Fruit fly (Drosophila melanogaster) S2 (cell line): ENCODE results near the gene CG11313.

Experiments
- CG8478 ChIP-seq: fragments of >200 bp; optimal IDR thresholded peaks from 2 replicates; lab custom pipeline; 2018
- CTCF ChIP-seq, 2 experiments: fragments of >200 bp; optimal IDR thresholded peaks; 2 replicates each; lab custom pipeline; 2018

Gene CG11313

DNA sequence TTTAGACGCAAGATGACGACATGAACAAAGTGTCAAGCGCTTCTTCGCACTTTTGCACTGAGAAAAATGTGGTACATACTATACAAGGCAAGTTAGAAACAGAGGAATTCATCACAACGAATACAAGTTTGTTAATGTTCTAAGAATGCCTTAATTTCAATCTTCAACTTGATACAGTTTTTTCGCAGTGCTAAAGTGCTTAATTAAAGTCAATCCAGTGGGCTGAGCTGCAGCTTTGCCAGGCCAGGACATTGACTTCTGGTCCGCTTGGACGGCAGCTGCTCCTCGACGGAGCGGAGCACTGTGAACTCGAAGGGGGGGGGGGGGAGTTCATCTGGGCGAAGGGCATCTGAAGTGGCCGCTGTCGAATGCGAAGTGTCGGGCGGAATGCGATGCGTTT lies 25.2 kb upstream of the CG11313 start:
- no peak for TF ChIP-seq CTCF (optimal IDR thresholded peaks at IDR 0.05; lab: Kevin White, UChicago)
- TF ChIP-seq CG8478 (lab: Kevin White, UChicago), result no peak

DNA sequence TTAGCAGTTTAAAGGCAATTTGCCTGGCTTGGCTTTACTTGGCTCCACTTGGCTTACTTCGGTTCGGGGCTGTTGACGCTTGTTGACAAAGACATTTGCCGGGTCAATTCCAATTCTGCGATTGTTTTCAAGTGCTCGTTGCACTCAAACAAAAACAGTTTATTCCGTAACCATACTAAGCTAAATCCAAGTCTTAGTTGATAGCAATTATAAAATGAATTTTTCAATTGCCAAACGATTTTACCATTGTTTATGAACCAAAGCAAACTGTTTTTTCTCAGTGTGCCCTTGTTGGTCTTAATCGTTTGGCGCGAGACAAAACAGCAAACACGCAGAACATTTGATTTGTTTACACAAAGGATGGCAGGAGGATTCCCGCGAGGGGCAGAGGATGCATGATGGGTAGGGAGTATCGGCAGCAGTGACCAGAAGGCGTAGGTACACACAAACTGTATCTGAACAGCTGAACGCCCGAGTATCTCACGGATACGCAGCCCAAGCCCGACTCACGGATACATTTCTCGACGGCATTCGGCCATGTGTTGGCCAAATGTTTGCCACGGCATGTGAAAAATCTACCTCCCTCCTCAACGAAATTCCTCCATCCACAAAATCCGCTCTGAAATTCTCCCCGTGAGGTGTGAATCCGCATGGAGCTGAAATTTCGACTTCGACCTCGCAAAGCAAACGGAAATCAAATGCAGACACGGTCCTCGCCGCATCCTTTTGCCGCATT lies 23.7 kb upstream of the CG11313 start:
- TF ChIP-seq CG8478 (lab: Kevin White, UChicago) (no peak), CTCF (optimal IDR thresholded peaks at IDR 0.05; lab: Kevin White, UChicago) (no peak)

DNA sequence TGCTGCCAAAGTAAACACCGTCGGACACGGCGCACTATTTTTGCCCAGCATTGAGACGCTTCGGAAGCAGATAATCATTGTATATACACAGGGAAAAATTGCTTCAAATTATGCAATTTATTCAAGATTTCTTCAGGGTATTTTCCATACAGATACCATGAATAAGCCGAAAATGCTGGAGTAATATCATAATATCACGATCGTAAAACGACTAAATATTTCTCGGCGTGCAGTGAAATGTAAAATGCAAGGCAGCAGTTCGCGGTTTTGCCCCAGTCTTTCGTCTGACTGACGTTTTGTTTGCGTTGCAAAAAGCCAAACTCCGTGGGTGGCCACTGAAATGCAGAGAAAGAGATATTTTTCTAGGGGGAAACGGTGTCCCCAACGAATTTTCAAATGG lies 19.9 kb upstream of the CG11313 start:
- TF ChIP-seq CTCF (optimal IDR thresholded peaks at IDR 0.05; lab: Kevin White, UChicago) (no peak), CG8478 (lab: Kevin White, UChicago) (no peak)

DNA sequence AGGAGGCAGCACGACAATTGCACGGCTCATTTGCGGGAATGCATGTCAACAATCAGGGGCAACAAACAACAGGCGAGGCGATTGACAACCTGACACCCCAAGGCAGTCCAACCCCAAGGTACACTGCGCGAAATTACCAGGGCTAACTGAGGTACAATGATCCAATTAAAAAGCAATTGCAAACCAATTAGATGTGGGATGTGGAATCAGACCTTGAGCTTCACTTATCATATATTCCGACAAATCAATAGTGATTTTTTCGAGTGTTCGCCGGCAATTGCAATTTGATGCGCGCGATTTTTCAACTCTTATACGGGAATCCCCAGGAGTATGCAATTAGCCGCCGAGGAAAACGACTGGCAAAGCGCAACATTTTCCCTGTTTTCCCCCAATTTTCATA lies 16.1 kb upstream of the CG11313 start:
- TF ChIP-seq CTCF (optimal IDR thresholded peaks at IDR 0.05; lab: Kevin White, UChicago) (no peak), CG8478 (lab: Kevin White, UChicago) (no peak)

DNA sequence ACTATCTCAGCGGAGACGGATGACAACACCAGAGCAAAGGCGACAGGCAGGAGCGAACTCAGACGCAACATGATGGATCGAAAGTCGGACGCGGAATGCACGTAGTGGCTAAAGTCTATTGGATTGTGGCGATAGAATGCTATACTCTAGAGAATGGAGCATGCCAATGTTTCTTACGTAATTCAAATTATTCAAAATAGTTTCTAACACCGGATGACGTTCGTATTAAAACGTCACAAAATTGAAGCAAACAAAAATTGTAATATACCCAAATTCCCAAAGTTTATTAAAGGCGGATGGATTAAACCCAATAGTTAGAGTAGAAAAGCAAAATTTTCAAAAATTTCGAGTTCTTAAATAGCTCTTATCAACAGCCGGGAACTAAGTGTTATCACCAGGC lies 15.2 kb upstream of the CG11313 start, which contains the start of gene Npc2h:
Gene Npc2h, minus strand, starts transcription at position 101 of the 400 bp plus-strand sequence.
- TF ChIP-seq CTCF (optimal IDR thresholded peaks at IDR 0.05; lab: Kevin White, UChicago) (no peak), CG8478 (lab: Kevin White, UChicago) (no peak)

DNA sequence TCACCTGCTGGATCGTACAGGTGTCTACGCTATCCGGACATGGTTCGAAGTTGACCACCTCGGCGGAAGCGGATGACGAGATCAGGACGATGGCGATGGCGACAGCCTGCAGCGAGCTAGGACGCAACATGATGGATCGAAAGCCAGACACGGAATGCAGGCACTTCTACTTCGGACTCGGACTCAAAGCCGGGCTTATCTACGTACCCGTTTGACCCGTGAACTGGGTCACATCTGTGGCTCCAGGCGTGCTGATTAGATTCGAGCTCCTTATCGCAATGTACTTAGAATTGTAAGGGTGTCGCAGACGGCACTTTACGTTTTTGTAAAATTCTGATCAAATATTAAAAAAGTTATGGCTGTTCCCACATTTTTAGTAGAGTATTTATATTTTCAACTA lies 14.1 kb upstream of the CG11313 start, which contains the start of gene Npc2g:
Gene Npc2g, minus strand, starts transcription at position 160 of the 400 bp plus-strand sequence.
- TF ChIP-seq CG8478 (lab: Kevin White, UChicago) (no peak), CTCF (optimal IDR thresholded peaks at IDR 0.05; lab: Kevin White, UChicago) (no peak)

DNA sequence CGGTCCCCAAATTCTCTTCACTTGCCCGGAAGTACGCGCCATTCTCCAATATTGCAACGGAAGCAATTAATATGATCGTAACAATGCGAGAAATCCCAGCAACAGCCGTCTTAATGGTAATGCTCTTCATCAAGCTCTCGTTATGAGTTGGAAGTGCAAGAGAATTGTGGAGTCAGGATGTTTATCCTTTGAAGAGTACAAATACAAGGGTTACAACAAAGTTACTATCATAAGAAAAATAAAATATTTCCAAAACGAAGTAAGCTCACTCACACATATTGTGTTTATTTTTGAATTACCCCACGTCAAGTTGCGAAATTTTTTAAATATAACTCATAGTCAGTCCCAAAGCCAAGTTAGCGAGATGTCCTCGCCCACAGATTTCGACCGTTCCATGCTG lies 11.6 kb upstream of the CG11313 start, which contains the start of gene CG15543:
Gene CG15543, plus strand, starts transcription at position 301 of the 400 bp plus-strand sequence.
- no peak for TF ChIP-seq CTCF (optimal IDR thresholded peaks at IDR 0.05; lab: Kevin White, UChicago)
- no peak for TF ChIP-seq CG8478 (lab: Kevin White, UChicago)

DNA sequence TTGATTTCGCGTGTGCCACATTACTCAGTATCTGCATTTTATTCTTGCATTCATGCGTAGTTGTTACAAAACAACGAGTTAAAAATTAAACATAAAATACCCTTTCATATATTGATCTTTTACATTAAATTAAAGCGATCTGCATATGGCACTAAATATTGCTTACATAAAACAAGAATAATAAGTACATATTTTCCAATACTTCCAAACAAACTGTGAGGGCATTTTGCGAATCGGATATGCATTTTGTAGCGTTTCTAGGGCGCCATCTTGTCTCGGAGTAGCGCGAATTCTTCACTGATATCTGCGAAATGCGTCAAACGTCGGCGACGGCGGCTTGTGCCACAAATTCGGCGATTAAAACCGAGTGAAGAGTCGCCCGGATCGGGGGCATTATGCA lies 10.4 kb upstream of the CG11313 start:
- TF ChIP-seq CTCF (optimal IDR thresholded peaks at IDR 0.05; lab: Kevin White, UChicago), result no peak
- TF ChIP-seq CG8478 (lab: Kevin White, UChicago), result no peak

DNA sequence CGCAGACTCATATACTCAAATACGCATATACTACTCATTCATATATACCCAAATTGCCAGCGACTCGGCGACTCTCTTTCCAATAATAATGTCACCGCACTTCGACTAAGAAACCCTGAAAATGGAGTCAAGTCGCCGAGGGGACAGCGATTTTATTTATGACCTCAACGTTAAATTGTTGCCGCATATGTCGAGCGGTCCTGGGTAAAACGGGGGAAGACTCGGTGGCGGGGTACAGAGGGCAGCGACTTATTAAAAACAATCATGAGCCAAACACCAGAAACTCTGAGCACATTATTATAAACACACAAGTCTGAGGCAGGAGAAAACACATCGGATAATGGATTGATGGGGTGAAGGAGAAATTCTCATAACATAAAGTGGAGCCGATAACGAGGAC lies 4.1 kb upstream of the CG11313 start:
- TF ChIP-seq CG8478 (lab: Kevin White, UChicago) (no peak), CTCF (optimal IDR thresholded peaks at IDR 0.05; lab: Kevin White, UChicago) (no peak)

DNA sequence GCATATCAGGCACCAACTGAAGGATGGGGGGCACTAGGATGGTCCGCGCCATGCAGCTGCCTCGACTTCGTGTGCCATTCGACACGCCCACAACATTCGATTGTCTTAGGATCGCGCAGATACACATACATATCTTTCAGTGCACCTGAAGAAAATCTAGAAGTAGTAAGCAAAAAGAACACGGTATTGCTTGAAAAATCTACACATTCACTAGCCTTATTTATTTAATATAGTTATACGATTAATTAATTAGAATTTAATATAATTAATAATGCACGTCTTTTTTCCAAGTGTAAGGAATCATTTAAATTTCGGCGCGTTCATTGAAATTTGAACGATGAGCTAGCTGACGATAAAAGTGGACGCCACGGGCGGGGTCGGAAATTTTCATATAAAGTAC lies 3.6 kb upstream of the CG11313 start:
- TF ChIP-seq CG8478 (lab: Kevin White, UChicago), result no peak

DNA sequence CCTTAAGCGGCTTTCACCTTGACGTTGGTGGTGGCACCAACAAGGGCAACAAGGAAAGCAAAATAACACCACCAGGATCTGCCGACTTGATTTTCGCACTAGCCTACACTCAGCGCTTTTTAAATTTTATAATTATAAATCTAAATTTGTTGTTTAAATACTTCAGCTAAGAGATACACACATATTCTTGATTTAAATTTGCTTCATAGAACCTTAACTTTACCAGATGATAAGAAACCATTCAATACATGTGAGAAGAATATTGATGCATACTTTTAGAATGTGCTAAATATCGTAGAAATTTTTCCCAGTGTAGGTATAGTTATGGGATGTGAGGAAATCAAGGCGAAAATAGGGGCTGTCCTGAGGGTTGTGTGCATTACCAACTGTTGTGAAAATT lies 2.1 kb upstream of the CG11313 start:
- TF ChIP-seq CG8478 (lab: Kevin White, UChicago) (no peak), CTCF (optimal IDR thresholded peaks at IDR 0.05; lab: Kevin White, UChicago) (no peak)

DNA sequence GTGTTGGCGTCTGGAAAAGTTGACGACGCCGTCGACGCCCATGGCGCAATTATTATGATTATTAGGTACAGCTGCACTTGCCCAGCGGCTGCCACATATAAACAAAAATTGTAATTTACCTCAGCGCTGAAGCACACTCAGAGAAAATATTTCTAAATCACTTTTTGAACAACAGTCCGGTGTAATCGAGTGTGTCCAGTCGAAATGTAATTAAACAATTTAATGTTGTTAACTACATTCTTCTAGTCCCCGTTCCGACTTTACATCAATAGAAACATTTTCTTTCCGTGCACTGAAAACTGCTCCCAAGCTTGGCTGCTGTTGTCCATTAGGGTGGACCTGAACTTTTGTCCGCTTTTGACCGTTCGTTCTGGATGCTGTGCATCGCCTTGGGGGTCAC lies 2.0 kb downstream of the CG11313 start:
- TF ChIP-seq CG8478 (lab: Kevin White, UChicago) (no peak), CTCF (optimal IDR thresholded peaks at IDR 0.05; lab: Kevin White, UChicago) (no peak)

DNA sequence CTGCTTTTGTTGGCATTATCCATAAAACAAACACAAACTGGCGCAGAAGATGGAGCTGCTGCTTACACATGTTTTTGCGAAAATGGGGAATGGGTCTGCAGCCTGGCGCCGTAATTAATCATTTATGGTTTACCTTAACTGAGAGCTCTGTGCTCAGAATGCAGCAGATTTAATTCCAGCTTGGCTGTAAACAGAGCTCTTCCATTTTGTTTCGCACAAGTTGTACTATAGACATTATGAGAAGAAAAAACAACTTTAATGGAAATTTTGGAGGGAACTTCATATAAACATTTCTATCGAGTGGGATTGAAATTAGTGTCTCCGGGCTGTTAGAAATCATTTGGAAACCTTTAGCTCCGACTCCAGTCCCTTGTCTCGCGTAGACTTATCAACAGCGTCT lies 5.2 kb downstream of the CG11313 start, which contains the start of gene eIF4H2:
Gene eIF4H2, plus strand, starts transcription at position 301 of the 400 bp plus-strand sequence.
- TF ChIP-seq CG8478 (lab: Kevin White, UChicago) (no peak), CTCF (optimal IDR thresholded peaks at IDR 0.05; lab: Kevin White, UChicago) (no peak)

DNA sequence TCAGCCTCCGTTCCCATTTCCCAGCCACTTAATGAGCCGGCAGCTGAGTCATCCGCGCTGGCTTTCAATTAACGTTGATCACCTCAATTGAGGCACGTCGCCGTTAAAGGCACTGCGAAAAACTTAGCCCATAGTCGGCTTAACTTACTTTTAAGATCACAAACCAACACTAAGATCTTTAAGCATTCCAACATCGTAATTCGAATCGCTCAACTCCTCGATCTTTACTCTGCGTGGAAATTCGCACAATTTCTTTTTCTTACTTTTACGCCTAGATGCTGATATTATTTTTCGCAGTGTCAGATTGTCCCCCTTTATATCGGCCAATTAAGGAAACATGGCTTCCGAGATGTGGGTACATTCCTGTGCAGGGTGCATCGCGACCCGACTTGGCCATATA lies 8.6 kb downstream of the CG11313 start:
- TF ChIP-seq CG8478 (lab: Kevin White, UChicago) (no peak), CTCF (optimal IDR thresholded peaks at IDR 0.05; lab: Kevin White, UChicago) (no peak)

DNA sequence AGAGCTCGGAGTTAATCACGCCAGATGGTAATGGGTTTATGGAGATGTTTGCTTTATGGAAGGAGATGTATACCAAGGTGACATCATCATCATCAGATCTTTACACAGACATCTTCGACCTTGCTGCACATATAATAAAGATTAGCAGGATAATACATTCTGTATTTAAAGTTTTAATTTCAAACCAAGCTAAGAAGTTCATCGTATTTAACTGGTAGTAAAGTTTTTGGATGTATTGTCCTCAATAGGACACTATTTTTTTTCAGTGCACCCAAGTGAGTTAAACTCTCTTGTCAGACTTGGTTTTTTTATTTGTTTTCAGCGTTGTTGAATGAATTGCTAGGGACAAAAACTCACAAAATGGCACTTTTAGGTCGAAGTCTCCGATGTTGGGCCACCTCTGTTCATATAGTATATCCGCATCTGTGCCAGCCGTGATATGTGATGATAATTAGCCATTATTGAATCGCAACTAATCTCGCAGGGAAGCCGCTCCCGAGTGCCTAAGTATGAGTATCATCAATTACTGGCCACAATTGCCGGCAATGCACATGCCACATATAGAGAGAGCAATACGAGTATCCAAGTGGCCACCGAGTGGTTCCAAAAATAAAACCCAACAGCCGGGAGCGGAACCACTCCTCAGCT lies 9.6 kb downstream of the CG11313 start:
- TF ChIP-seq CG8478 (lab: Kevin White, UChicago), result no peak
- TF ChIP-seq CTCF (optimal IDR thresholded peaks at IDR 0.05; lab: Kevin White, UChicago), result no peak
